Fruit fly (Drosophila melanogaster) whole organism, wandering third instar larva: ENCODE results near the gene CG43954.
A peak's percentile ranks its signal among the peaks of the same experiment; 100 is the strongest.

Experiments
- Abd-B ChIP-seq: fragments of >200 bp; optimal IDR thresholded peaks from 2 replicates; lab custom pipeline; 2017; ENCODE audit warnings: missing biosample characterization, missing genetic modification characterization
- CrebA ChIP-seq: fragments of 200-800 bp; sonication (Bioruptor generic); optimal IDR thresholded peaks from 2 replicates; lab custom pipeline; 2016; ENCODE audit warnings: missing biosample characterization, mild to moderate bottlenecking, missing genetic modification characterization, borderline replicate concordance
- Dif ChIP-seq: fragments of 200-275, 200-300 bp; sonication (Bioruptor generic); optimal IDR thresholded peaks from 2 replicates; lab custom pipeline; 2018; ENCODE audit warnings: missing biosample characterization, missing genetic modification characterization; ENCODE audit not compliant: partially characterized antibody
- Hr78 ChIP-seq: fragments of >200 bp; optimal IDR thresholded peaks from 2 replicates; lab custom pipeline; 2017; ENCODE audit warnings: missing biosample characterization, missing genetic modification characterization
- N ChIP-seq: fragments of >200 bp; optimal IDR thresholded peaks from 2 replicates; lab custom pipeline; 2018; ENCODE audit warnings: missing biosample characterization, missing external identifiers, missing genetic modification characterization
- dl ChIP-seq, 2 experiments: fragments of 175-275, 200-275 bp in 1 of 2; fragments of 200-275 bp in 1 of 2; sonication (Bioruptor generic); optimal IDR thresholded peaks; lab custom pipeline; 2018; ENCODE audit warnings: mild to moderate bottlenecking in 2 of 2, missing biosample characterization in 2 of 2, missing genetic modification characterization in 2 of 2, moderate library complexity in 2 of 2; ENCODE audit not compliant: partially characterized antibody in 2 of 2, insufficient read depth in 1 of 2
- dmrt93B ChIP-seq: fragments of 200-800 bp; sonication (Bioruptor generic); optimal IDR thresholded peaks from 2 replicates; lab custom pipeline; 2018; ENCODE audit warnings: missing biosample characterization, mild to moderate bottlenecking, missing genetic modification characterization
- psq ChIP-seq: fragments of 200-800 bp; sonication (Bioruptor generic); optimal IDR thresholded peaks from 3 replicates; lab custom pipeline; 2017; ENCODE audit warnings: missing biosample characterization, mild to moderate bottlenecking, missing genetic modification characterization, moderate library complexity

- TF ChIP-seq psq (peak; percentile 16), dl (GFP tag; optimal IDR thresholded peaks at IDR 0.05; lab: Kevin White, UChicago; ENCODE audit: insufficient read depth in 1 of 2, partially characterized antibody in 2 of 2) (no peak), dmrt93B (no peak), Dif (no peak), Hr78 (GFP tag; lab: Kevin White, UChicago) (no peak), CrebA (GFP tag; lab: Kevin White, UChicago) (no peak), N (GFP tag; lab: Kevin White, UChicago) (no peak), Abd-B (GFP tag; lab: Kevin White, UChicago) (no peak)
Measured at dm6 chr3L:16748343-16748742, 36.9 kb upstream of the CG43954 start.
